Worm (Caenorhabditis elegans) whole organism, L1 larva: ENCODE results near the gene F45G2.8.

Experiments
- aha-1 ChIP-seq: fragments of 150-350 bp; optimal IDR thresholded peaks from 2 replicates; lab custom pipeline; 2014; ENCODE audit warnings: missing biosample characterization, missing genetic modification characterization
- fkh-10 ChIP-seq: sonication (generic microtip); optimal IDR thresholded peaks from 2 replicates; lab custom pipeline; 2017; ENCODE audit warnings: missing biosample characterization, missing genetic modification reagents, missing genetic modification characterization
- nhr-12 ChIP-seq: sonication (generic microtip); optimal IDR thresholded peaks from 2 replicates; lab custom pipeline; 2017; ENCODE audit warnings: missing biosample characterization, missing genetic modification characterization
- nhr-237 ChIP-seq: fragments of 150-350 bp; optimal IDR thresholded peaks from 2 replicates; lab custom pipeline; 2014; ENCODE audit warnings: missing biosample characterization, missing genetic modification characterization
- nhr-76 ChIP-seq: sonication (generic microtip); optimal IDR thresholded peaks from 2 replicates; lab custom pipeline; 2017; ENCODE audit warnings: missing biosample characterization, missing genetic modification characterization
- nhr-77 ChIP-seq: fragments of 150-350 bp; optimal IDR thresholded peaks from 2 replicates; lab custom pipeline; 2014; ENCODE audit warnings: missing biosample characterization, missing genetic modification characterization
- pag-3 ChIP-seq: sonication (generic microtip); optimal IDR thresholded peaks from 2 replicates; lab custom pipeline; 2017; ENCODE audit warnings: missing genetic modification characterization, mild to moderate bottlenecking, missing compliant biosample characterization, antibody characterized with exemption, borderline replicate concordance; ENCODE audit not compliant: insufficient read depth
- pqm-1 ChIP-seq: sonication (generic microtip); optimal IDR thresholded peaks from 3 replicates; lab custom pipeline; 2017; ENCODE audit warnings: missing biosample characterization, missing genetic modification characterization
- skn-1 ChIP-seq: fragments of 150-350 bp; optimal IDR thresholded peaks from 2 replicates; lab custom pipeline; 2014; ENCODE audit warnings: missing biosample characterization, missing genetic modification characterization
- unc-62 ChIP-seq: fragments of 150-350 bp; optimal IDR thresholded peaks from 2 replicates; lab custom pipeline; 2014; ENCODE audit warnings: missing biosample characterization, missing genetic modification reagents, missing genetic modification characterization
- unc-98 ChIP-seq: fragments of 200-800 bp; sonication (Bioruptor generic); IDR thresholded peaks from 2 replicates; pipeline ENCODE4 v1.3.6; 2022; ENCODE audit warnings: missing genetic modification characterization, missing compliant biosample characterization

- no peak for TF ChIP-seq unc-62 (GFP tag; lab: Kevin White, UChicago)
- TF ChIP-seq fkh-10 (GFP tag; lab: Kevin White, UChicago) = no peak
- no peak for TF ChIP-seq nhr-12
- TF ChIP-seq pqm-1 (tag; lab: Kevin White, UChicago) = no peak
- TF ChIP-seq nhr-77 (tag; lab: Kevin White, UChicago) = no peak
- TF ChIP-seq nhr-237 (tag; lab: Kevin White, UChicago) = no peak
- no peak for TF ChIP-seq nhr-76 (tag; lab: Kevin White, UChicago)
- no peak for TF ChIP-seq unc-98 (GFP tag; lab: Robert Waterston, UW)
- no peak for TF ChIP-seq pag-3
- TF ChIP-seq aha-1 (tag; lab: Kevin White, UChicago) = no peak
- no peak for TF ChIP-seq skn-1 (tag; lab: Kevin White, UChicago)
Observed at ce11 chrIII:13462138-13462634, 26.7 kb upstream of the F45G2.8 start, which contains the start of the genes abcf-2 and T27E9.2.
